Worm (Caenorhabditis elegans) whole organism, L4 larva: Measurements from ENCODE around the gene glb-27.

ENCODE experiments used
- F37D6.2 ChIP-seq: sonication (generic microtip); optimal IDR thresholded peaks from 2 replicates; lab custom pipeline; 2016; ENCODE audit warnings: mild to moderate bottlenecking, missing genetic modification characterization, missing compliant biosample characterization
- F44E2.7 ChIP-seq: fragments of 200-800 bp; sonication (Bioruptor generic); IDR thresholded peaks from 2 replicates; pipeline ENCODE4 v2.1.2; 2022; ENCODE audit warnings: missing genetic modification characterization, missing compliant biosample characterization
- Y75B8A.6 ChIP-seq: fragments of 200-800 bp; sonication (Bioruptor generic); IDR thresholded peaks from 2 replicates; pipeline ENCODE4 v1.3.6; 2022; ENCODE audit warnings: missing genetic modification reagents, missing genetic modification characterization, missing compliant biosample characterization
- aha-1 ChIP-seq: fragments of 150-350 bp; peaks from one replicate; lab custom pipeline; 2014; ENCODE audit warnings: missing biosample characterization, missing genetic modification characterization
- aly-2 ChIP-seq: sonication (generic microtip); optimal IDR thresholded peaks from 2 replicates; lab custom pipeline; 2018; ENCODE audit warnings: missing biosample characterization, missing genetic modification characterization
- ama-1 ChIP-seq: fragments of 150-350 bp; optimal IDR thresholded peaks from 2 replicates; lab custom pipeline; 2014; ENCODE audit warnings: inconsistent platforms, mixed read lengths
- arid-1 ChIP-seq: fragments of 200-800 bp; sonication (Bioruptor generic); conservative IDR thresholded peaks from 2 replicates; pipeline ENCODE4 v1.3.6; 2022; ENCODE audit warnings: missing genetic modification reagents, missing genetic modification characterization, missing compliant biosample characterization
- ceh-20 ChIP-seq: fragments of 200-800 bp; sonication (Bioruptor generic); IDR thresholded peaks from 2 replicates; pipeline ENCODE4 v1.3.6; 2022; ENCODE audit warnings: missing genetic modification reagents, missing genetic modification characterization, missing compliant biosample characterization
- ceh-82 ChIP-seq: sonication (generic microtip); optimal IDR thresholded peaks from 2 replicates; lab custom pipeline; 2017; ENCODE audit warnings: missing biosample characterization, missing genetic modification characterization
- ces-1 ChIP-seq: fragments of 150-350 bp; sonication (generic microtip); optimal IDR thresholded peaks from 4 replicates; lab custom pipeline; 2014; ENCODE audit warnings: missing biosample characterization, missing genetic modification reagents, missing genetic modification characterization
- ctbp-1 ChIP-seq: fragments of 200-800 bp; sonication (Bioruptor generic); IDR thresholded peaks from 2 replicates; pipeline ENCODE4 v1.3.6; 2022; ENCODE audit warnings: missing genetic modification reagents, missing genetic modification characterization, missing compliant biosample characterization
- daf-16 ChIP-seq, 3 experiments: sonication (generic microtip); optimal IDR thresholded peaks; 2 replicates each; lab custom pipeline; 2016 to 2017; ENCODE audit warnings: missing genetic modification characterization in 3 of 3, missing genetic modification reagents in 3 of 3, mild to moderate bottlenecking in 2 of 3, missing compliant biosample characterization in 2 of 3, missing biosample characterization in 1 of 3, moderate library complexity in 1 of 3
- dpl-1 ChIP-seq: fragments of 150-350 bp; optimal IDR thresholded peaks from 2 replicates; lab custom pipeline; 2014; ENCODE audit warnings: missing biosample characterization, missing genetic modification reagents, missing genetic modification characterization
- fkh-10 ChIP-seq: fragments of 150-350 bp; optimal IDR thresholded peaks from 2 replicates; lab custom pipeline; 2014; ENCODE audit warnings: missing biosample characterization, missing genetic modification reagents, missing genetic modification characterization
- hif-1 ChIP-seq, 2 experiments: sonication (generic microtip); optimal IDR thresholded peaks; 2 replicates each; lab custom pipeline; 2016 to 2017; ENCODE audit warnings: missing compliant biosample characterization in 2 of 2, missing genetic modification characterization in 2 of 2, missing genetic modification reagents in 2 of 2, missing genotype in 2 of 2, mild to moderate bottlenecking in 1 of 2
- lim-7 ChIP-seq: fragments of 200-800 bp; sonication (Bioruptor generic); IDR thresholded peaks from 2 replicates; pipeline ENCODE4 v1.3.6; 2022; ENCODE audit warnings: missing genetic modification characterization, missing compliant biosample characterization
- lin-1 ChIP-seq: fragments of 200-800 bp; sonication (Bioruptor generic); IDR thresholded peaks from 2 replicates; pipeline ENCODE4 v1.3.6; 2022; ENCODE audit warnings: missing genetic modification reagents, missing genetic modification characterization, missing compliant biosample characterization
- lin-15B ChIP-seq: fragments of 150-350 bp; sonication (generic microtip); optimal IDR thresholded peaks from 3 replicates; lab custom pipeline; 2014; ENCODE audit warnings: missing biosample characterization, missing genetic modification characterization
- lin-39 ChIP-seq: fragments of 150-350 bp; optimal IDR thresholded peaks from 2 replicates; lab custom pipeline; 2014; ENCODE audit warnings: missing biosample characterization, missing genetic modification reagents, missing genetic modification characterization
- madf-5 ChIP-seq, 2 experiments: fragments of 200-800 bp; sonication (Bioruptor generic); IDR thresholded peaks; 2 replicates each; pipeline ENCODE4 v1.3.6; 2022; ENCODE audit warnings: missing compliant biosample characterization in 2 of 2, missing genetic modification characterization in 2 of 2
- madf-9 ChIP-seq: fragments of 200-800 bp; sonication (Bioruptor generic); conservative IDR thresholded peaks from 2 replicates; pipeline ENCODE4 v1.3.6; 2022; ENCODE audit warnings: missing genetic modification reagents, missing genetic modification characterization, missing compliant biosample characterization
- mep-1 ChIP-seq: fragments of 150-350 bp; sonication (generic microtip); optimal IDR thresholded peaks from 3 replicates; lab custom pipeline; 2014; ENCODE audit warnings: missing biosample characterization, missing genetic modification characterization
- nhr-111 ChIP-seq: fragments of 200-800 bp; sonication (Bioruptor generic); optimal IDR thresholded peaks from 2 replicates; lab custom pipeline; 2018; ENCODE audit warnings: mild to moderate bottlenecking, missing genetic modification characterization, missing compliant biosample characterization
- nhr-237 ChIP-seq: sonication (generic microtip); optimal IDR thresholded peaks from 2 replicates; lab custom pipeline; 2017; ENCODE audit warnings: missing biosample characterization, missing genetic modification characterization
- nhr-41 ChIP-seq: fragments of 200-800 bp; sonication (Bioruptor generic); IDR thresholded peaks from 2 replicates; pipeline ENCODE4 v1.3.6; 2022; ENCODE audit warnings: missing genetic modification reagents, missing genetic modification characterization, missing compliant biosample characterization
- nhr-42 ChIP-seq: fragments of 200-800 bp; sonication (Bioruptor generic); IDR thresholded peaks from 2 replicates; pipeline ENCODE4 v1.3.6; 2022; ENCODE audit warnings: missing genetic modification characterization, missing compliant biosample characterization
- nhr-48 ChIP-seq: sonication (generic microtip); optimal IDR thresholded peaks from 2 replicates; lab custom pipeline; 2016; ENCODE audit warnings: mild to moderate bottlenecking, missing genetic modification characterization, missing compliant biosample characterization
- nhr-76 ChIP-seq: fragments of 150-350 bp; optimal IDR thresholded peaks from 2 replicates; lab custom pipeline; 2014; ENCODE audit warnings: missing biosample characterization, missing genetic modification characterization
- php-3 ChIP-seq: fragments of 200-800 bp; sonication (Bioruptor generic); IDR thresholded peaks from 2 replicates; pipeline ENCODE4 v1.3.6; 2022; ENCODE audit warnings: missing genetic modification reagents, missing genetic modification characterization, missing compliant biosample characterization
- pqm-1 ChIP-seq: sonication (generic microtip); optimal IDR thresholded peaks from 2 replicates; lab custom pipeline; 2017; ENCODE audit warnings: missing biosample characterization, missing genetic modification characterization
- saeg-2 ChIP-seq: fragments of 200-800 bp; sonication (Bioruptor generic); IDR thresholded peaks from 2 replicates; pipeline ENCODE4 v1.3.6; 2022; ENCODE audit warnings: missing genetic modification reagents, missing genetic modification characterization, missing compliant biosample characterization
- sdz-12 ChIP-seq: fragments of 200-800 bp; sonication (Bioruptor generic); optimal IDR thresholded peaks from 2 replicates; lab custom pipeline; 2018; ENCODE audit warnings: mild to moderate bottlenecking, missing genetic modification characterization, missing compliant biosample characterization
- snpc-4 ChIP-seq: fragments of 150-350 bp; optimal IDR thresholded peaks from 2 replicates; lab custom pipeline; 2014; ENCODE audit warnings: missing biosample characterization, missing genetic modification characterization
- spr-3 ChIP-seq: fragments of 200-800 bp; sonication (Bioruptor generic); optimal IDR thresholded peaks from 2 replicates; lab custom pipeline; 2018; ENCODE audit warnings: mild to moderate bottlenecking, missing genetic modification characterization, missing compliant biosample characterization
- unc-62 ChIP-seq, 3 experiments: fragments of 150-350 bp in 1 of 3; sonication (generic microtip); optimal IDR thresholded peaks in 2 of 3; peaks in 1 of 3; 1 replicate in 1 of 3; 2 replicates in 2 of 3; lab custom pipeline; 2014 to 2017; ENCODE audit warnings: missing biosample characterization in 3 of 3, missing genetic modification characterization in 3 of 3, missing genetic modification reagents in 3 of 3, missing genotype in 1 of 3
- vab-7 ChIP-seq: fragments of 200-800 bp; sonication (Bioruptor generic); IDR thresholded peaks from 2 replicates; pipeline ENCODE4 v1.3.6; 2022; ENCODE audit warnings: missing genetic modification reagents, missing genetic modification characterization, missing compliant biosample characterization
- zag-1 ChIP-seq: fragments of 150-350 bp; optimal IDR thresholded peaks from 2 replicates; lab custom pipeline; 2014; ENCODE audit warnings: missing biosample characterization, missing genetic modification characterization
- zfp-2 ChIP-seq: sonication (generic microtip); optimal IDR thresholded peaks from 2 replicates; lab custom pipeline; 2016; ENCODE audit warnings: mild to moderate bottlenecking, missing genetic modification characterization, missing compliant biosample characterization
- zip-11 ChIP-seq: fragments of 200-800 bp; sonication (Bioruptor generic); IDR thresholded peaks from 2 replicates; pipeline ENCODE4 v1.3.6; 2022; ENCODE audit warnings: missing genetic modification characterization, missing compliant biosample characterization
- ztf-7 ChIP-seq: fragments of 150-350 bp; optimal IDR thresholded peaks from 2 replicates; lab custom pipeline; 2014; ENCODE audit warnings: missing biosample characterization, missing genetic modification characterization

glb-27 gene

DNA sequence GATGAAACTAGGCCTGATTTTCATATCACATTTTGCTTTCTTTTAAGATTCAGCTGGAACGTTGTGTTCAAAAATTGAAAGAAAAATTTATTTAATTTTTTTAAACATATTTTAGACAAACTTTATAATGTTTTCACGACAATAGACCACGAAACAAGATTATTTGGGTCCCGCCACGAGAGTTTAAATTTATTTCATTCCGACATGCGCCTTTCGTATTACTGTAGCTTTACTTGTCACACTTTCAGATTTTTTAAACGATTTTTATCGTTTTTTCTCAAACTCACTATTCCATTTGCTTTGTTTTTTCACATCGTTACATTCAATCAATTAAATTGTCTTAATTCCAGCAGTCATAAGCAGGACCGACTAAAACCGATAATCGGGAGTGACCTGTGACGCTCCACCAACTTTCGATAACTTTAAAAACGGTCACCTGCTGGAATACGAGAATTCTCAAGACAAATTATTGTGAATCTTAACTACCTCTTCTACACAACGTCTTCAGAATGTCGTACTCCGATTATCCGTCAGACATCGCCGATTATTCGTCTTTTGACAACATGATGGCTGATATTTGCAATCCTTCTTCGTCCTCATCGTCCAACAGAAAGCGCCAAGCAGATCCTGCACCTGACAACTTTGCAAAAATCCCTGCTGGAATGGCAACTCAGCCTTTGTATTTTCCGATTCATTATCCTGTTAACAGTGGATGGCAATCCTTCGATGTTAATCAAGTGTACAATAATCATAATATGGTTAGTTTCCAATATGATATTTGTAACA is 38.0 kb upstream of the glb-27 start, which contains the start of gene aptf-3:
Gene aptf-3 (plus strand): TSS at position 351 of the 786 bp plus-strand sequence.
- TF ChIP-seq unc-62 (GFP tag; optimal IDR thresholded peaks at IDR 0.05 in 1 of 2; lab: Kevin White, UChicago) (peak in 1 of 2 experiments; percentile 94), unc-62 (tag; optimal IDR thresholded peaks at IDR 0.05; lab: Kevin White, UChicago) (no peak), lin-15B (tag; lab: Kevin White, UChicago) (no peak)

DNA sequence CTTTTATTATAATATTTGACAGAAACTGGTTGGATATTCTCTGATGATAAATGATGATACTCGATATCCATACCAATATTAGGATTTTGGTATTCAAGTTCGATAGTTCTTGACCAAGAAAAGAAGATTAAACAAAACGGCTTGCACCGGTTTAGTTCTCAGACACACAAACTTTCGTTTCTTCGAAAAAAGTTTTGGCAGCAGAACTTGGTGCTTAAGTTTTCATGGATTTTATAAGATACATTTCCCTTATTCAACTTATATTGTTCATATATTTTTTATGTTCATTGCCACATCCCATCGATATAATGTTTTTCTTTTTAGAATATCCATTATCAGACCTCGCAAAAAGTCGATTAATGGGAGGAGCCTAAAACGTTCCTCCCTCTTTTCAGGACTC is 34.6 kb upstream of the glb-27 start, which contains the start of gene aptf-4:
Gene aptf-4 (plus strand): TSS at position 301 of the 400 bp plus-strand sequence.
- no peak for TF ChIP-seq mep-1 (tag; lab: Kevin White, UChicago)
- TF ChIP-seq daf-16 (GFP tag; optimal IDR thresholded peaks at IDR 0.05; lab: Kevin White, UChicago): no peak
- no peak for TF ChIP-seq daf-16 (tag; optimal IDR thresholded peaks at IDR 0.05; lab: Kevin White, UChicago)
- TF ChIP-seq snpc-4 (tag; lab: Kevin White, UChicago): no peak
- no peak for TF ChIP-seq nhr-111 (GFP tag; lab: Kevin White, UChicago)
- TF ChIP-seq aly-2 (tag; lab: Kevin White, UChicago): no peak
- TF ChIP-seq nhr-42 (GFP tag; lab: Robert Waterston, UW): no peak
- no peak for TF ChIP-seq zfp-2 (tag; lab: Kevin White, UChicago)
- TF ChIP-seq zip-11 (GFP tag; lab: Robert Waterston, UW): no peak
- no peak for TF ChIP-seq spr-3 (GFP tag; lab: Kevin White, UChicago)
- TF ChIP-seq ama-1 (lab: Kevin White, UChicago): no peak
- no peak for TF ChIP-seq nhr-237 (tag; lab: Kevin White, UChicago)
- TF ChIP-seq ztf-7 (tag; lab: Kevin White, UChicago): no peak
- no peak for TF ChIP-seq nhr-41 (GFP tag; lab: Robert Waterston, UW)
- TF ChIP-seq dpl-1 (GFP tag; lab: Kevin White, UChicago): no peak
- TF ChIP-seq pqm-1 (tag; lab: Kevin White, UChicago): no peak
- no peak for TF ChIP-seq arid-1
- TF ChIP-seq ctbp-1 (GFP tag; lab: Robert Waterston, UW): no peak
- TF ChIP-seq lin-15B (tag; lab: Kevin White, UChicago): no peak
- no peak for TF ChIP-seq Y75B8A.6 (GFP tag; lab: Robert Waterston, UW)
- no peak for TF ChIP-seq hif-1 (tag; optimal IDR thresholded peaks at IDR 0.05; lab: Kevin White, UChicago)

DNA sequence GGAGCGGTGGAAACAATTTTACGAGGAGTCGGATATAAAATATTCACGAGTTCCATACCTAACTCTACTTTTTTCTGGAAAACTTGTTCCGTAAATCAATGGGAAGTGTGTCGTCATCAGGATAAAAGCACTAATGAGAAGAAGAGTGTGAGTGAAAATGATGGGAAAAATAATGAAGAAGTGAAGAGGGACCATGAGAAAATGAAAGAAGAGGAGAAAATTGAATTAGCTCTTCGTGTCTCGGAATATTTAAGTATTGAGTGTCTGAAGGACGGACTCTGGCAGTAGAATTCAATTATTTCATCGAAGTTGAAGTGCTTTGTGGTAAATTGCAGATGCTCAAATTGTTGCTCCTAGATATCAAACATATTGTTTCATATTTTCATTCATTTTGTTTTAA is 33.2 kb upstream of the glb-27 start:
- peak; percentile 85 for TF ChIP-seq ces-1 (GFP tag; lab: Kevin White, UChicago)
- TF ChIP-seq aha-1 (tag; lab: Kevin White, UChicago): peak; percentile 53
- TF ChIP-seq lin-1 (GFP tag; lab: Robert Waterston, UW): no peak
- TF ChIP-seq unc-62 (GFP tag; optimal IDR thresholded peaks at IDR 0.05 in 1 of 2; lab: Kevin White, UChicago): peak in 1 of 2 experiments; percentile 91
- TF ChIP-seq unc-62 (tag; optimal IDR thresholded peaks at IDR 0.05; lab: Kevin White, UChicago): no peak
- TF ChIP-seq ceh-20 (GFP tag; lab: Robert Waterston, UW): no peak
- no peak for TF ChIP-seq nhr-111 (GFP tag; lab: Kevin White, UChicago)
- no peak for TF ChIP-seq php-3 (GFP tag; lab: Robert Waterston, UW)
- TF ChIP-seq ama-1 (lab: Kevin White, UChicago): no peak
- TF ChIP-seq nhr-48 (tag; lab: Kevin White, UChicago): no peak

DNA sequence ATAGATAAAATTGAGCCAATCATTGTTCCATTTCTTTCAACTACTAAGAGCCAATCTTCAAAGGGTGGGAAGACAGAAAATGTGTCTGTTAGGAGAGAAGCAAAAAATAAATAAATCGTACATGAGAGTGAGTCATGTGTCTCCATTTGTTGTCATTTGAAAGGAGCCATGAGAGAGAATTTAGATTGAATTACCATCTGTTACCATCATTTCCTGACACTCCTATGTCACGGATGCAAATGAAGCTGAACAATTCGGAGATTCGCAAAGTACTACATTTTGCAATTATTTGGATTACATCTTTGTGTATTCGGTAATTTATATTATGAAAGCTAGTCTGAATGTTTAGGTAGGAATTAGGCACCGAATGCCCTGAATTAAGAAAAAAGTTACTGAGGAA is 32.4 kb upstream of the glb-27 start:
- peak; percentile 41 for TF ChIP-seq aha-1 (tag; lab: Kevin White, UChicago)
- TF ChIP-seq hif-1 (tag; optimal IDR thresholded peaks at IDR 0.05; lab: Kevin White, UChicago): no peak
- no peak for TF ChIP-seq saeg-2 (GFP tag; lab: Robert Waterston, UW)

DNA sequence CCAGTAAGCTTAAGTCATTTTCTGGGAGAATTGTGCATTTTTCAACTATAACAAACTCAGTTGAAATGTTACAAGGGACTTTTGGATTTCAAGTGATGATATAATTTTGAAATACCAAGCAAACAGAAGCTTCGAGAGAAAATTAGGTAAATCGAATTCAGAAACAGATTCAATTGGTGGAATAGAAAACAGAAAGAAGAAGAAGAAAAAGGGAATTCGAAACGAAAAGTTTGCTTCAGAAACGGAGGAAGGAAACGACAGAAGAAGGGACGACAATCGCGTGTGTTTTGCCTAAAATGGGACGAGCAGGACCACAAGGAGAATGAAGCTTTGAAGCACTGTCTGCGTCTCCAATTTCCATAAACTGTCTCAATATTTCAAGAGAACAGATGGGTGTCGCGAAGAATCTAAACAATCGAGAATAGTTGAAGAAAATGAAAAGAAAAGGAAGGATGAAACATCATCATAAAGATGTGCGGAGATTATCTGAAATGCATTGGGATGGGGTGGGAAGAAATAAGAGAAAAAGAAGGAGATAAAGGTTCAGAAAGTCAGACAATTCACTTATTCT is 31.7 kb upstream of the glb-27 start:
- no peak for TF ChIP-seq dpl-1 (GFP tag; lab: Kevin White, UChicago)
- no peak for TF ChIP-seq zag-1 (tag; lab: Kevin White, UChicago)
- no peak for TF ChIP-seq ceh-82 (tag; lab: Kevin White, UChicago)
- no peak for TF ChIP-seq lin-1 (GFP tag; lab: Robert Waterston, UW)
- TF ChIP-seq vab-7 (GFP tag; lab: Robert Waterston, UW): no peak
- no peak for TF ChIP-seq lim-7 (GFP tag; lab: Robert Waterston, UW)
- no peak for TF ChIP-seq F37D6.2
- no peak for TF ChIP-seq nhr-76 (tag; lab: Kevin White, UChicago)
- TF ChIP-seq fkh-10 (GFP tag; lab: Kevin White, UChicago): peak; percentile 26
- no peak for TF ChIP-seq madf-9 (GFP tag; lab: Robert Waterston, UW)
- TF ChIP-seq madf-5 (GFP tag; IDR thresholded peaks at IDR 0.05; lab: Robert Waterston, UW): no peak
- no peak for TF ChIP-seq lin-39 (tag; lab: Kevin White, UChicago)
- peak; percentile 94 for TF ChIP-seq aha-1 (tag; lab: Kevin White, UChicago)
- TF ChIP-seq sdz-12 (GFP tag; lab: Kevin White, UChicago): no peak
- no peak for TF ChIP-seq F44E2.7
- no peak for TF ChIP-seq nhr-42 (GFP tag; lab: Robert Waterston, UW)
